Worm (Caenorhabditis elegans): ENCODE results near the gene gln-1.

The gln-1 gene

ce11 chrX:6088718-6089117, 30.7 kb downstream of the gln-1 start (continued):
- TF ChIP-seq set-16 (GFP tag; IDR thresholded peaks at IDR 0.05) (no peak), unc-130 (GFP tag; optimal IDR thresholded peaks at IDR 0.05) (no peak), lin-38 (GFP tag; IDR thresholded peaks at IDR 0.05) (peak; percentile 38), ces-1 (GFP tag; optimal IDR thresholded peaks at IDR 0.05) (no peak), vab-7 (GFP tag; IDR thresholded peaks at IDR 0.05) (0 out of 2 replicates have a peak, but pooled peaks have one; percentile 25), nhr-48 (tag; optimal IDR thresholded peaks at IDR 0.05) (peak; percentile 21), duxl-1 (tag; optimal IDR thresholded peaks at IDR 0.05; ENCODE audit: poor library complexity) (peak; percentile 71), T26A8.4 (GFP tag; IDR thresholded peaks at IDR 0.05) (0 out of 2 replicates have a peak, but pooled peaks have one; percentile 79), snpc-4 (tag; optimal IDR thresholded peaks at IDR 0.05) (no peak), lin-39 (tag; optimal IDR thresholded peaks at IDR 0.05) (no peak), zfp-3 (GFP tag; conservative IDR thresholded peaks at IDR 0.05) (peak; percentile 61; the same call in 1 of the 2 replicates), nhr-11 (tag; optimal IDR thresholded peaks at IDR 0.05) (no peak), lin-1 (GFP tag; IDR thresholded peaks at IDR 0.05) (0 out of 2 replicates have a peak, but pooled peaks have one; percentile 16)

ce11 chrX:6090779-6091178, 32.7 kb downstream of the gln-1 start:
- TF ChIP-seq fkh-10 (GFP tag; optimal IDR thresholded peaks at IDR 0.05) = no peak
- peak; percentile 95 for TF ChIP-seq aha-1 (tag)
- TF ChIP-seq daf-16 (GFP tag; optimal IDR thresholded peaks at IDR 0.05) = no peak
- peak; percentile 7 for TF ChIP-seq daf-16 (tag; optimal IDR thresholded peaks at IDR 0.05)

- peak; percentile 88 for TF ChIP-seq lin-38 (GFP tag; IDR thresholded peaks at IDR 0.05)
- TF ChIP-seq zip-11 (GFP tag; IDR thresholded peaks at IDR 0.05) = 0 out of 2 replicates have a peak, but pooled peaks have one; percentile 15
- peak; percentile 41 for TF ChIP-seq ceh-32 (tag; optimal IDR thresholded peaks at IDR 0.05; ENCODE audit: poor library complexity)
- peak; percentile 92 for TF ChIP-seq nhr-28 (tag; optimal IDR thresholded peaks at IDR 0.05)
- peak; percentile 27 for TF ChIP-seq zag-1 (tag; optimal IDR thresholded peaks at IDR 0.05)
- TF ChIP-seq F49E8.2 (tag; optimal IDR thresholded peaks at IDR 0.05; ENCODE audit: borderline replicate concordance) = no peak
- TF ChIP-seq F10B5.3 (tag; optimal IDR thresholded peaks at IDR 0.05) = peak; percentile 86
- peak; percentile 95 for TF ChIP-seq hlh-30 (tag; optimal IDR thresholded peaks at IDR 0.05; ENCODE audit: insufficient read depth)
- TF ChIP-seq ZK546.5 (tag; optimal IDR thresholded peaks at IDR 0.05) = no peak
- peak; percentile 96 for TF ChIP-seq ceh-20 (GFP tag; IDR thresholded peaks at IDR 0.05)
- no peak for TF ChIP-seq daf-12 (tag; optimal IDR thresholded peaks at IDR 0.05)
- peak; percentile 65 for TF ChIP-seq ztf-7 (tag; optimal IDR thresholded peaks at IDR 0.05)
- TF ChIP-seq F44E2.7 (GFP tag; IDR thresholded peaks at IDR 0.05) = 0 out of 2 replicates have a peak, but pooled peaks have one; percentile 42
- TF ChIP-seq lin-1 (GFP tag; IDR thresholded peaks at IDR 0.05) = peak; percentile 98
- TF ChIP-seq unc-62 (GFP tag; optimal IDR thresholded peaks at IDR 0.05 in 1 of 2) = peak; percentile 7 to 97
- TF ChIP-seq unc-62 (tag; optimal IDR thresholded peaks at IDR 0.05) = no peak
- peak; percentile 98 for TF ChIP-seq nhr-25 (tag; optimal IDR thresholded peaks at IDR 0.05; ENCODE audit: borderline replicate concordance, insufficient read depth)
- TF ChIP-seq Y48G9A.11 (GFP tag; IDR thresholded peaks at IDR 0.05) = peak; percentile 47; the same call in 1 of the 2 replicates
- peak; percentile 43 for TF ChIP-seq Y5F2A.4 (GFP tag; optimal IDR thresholded peaks at IDR 0.05)
- peak; percentile 90 for TF ChIP-seq T20F7.1 (GFP tag; optimal IDR thresholded peaks at IDR 0.05)
- TF ChIP-seq dmd-9 (GFP tag; IDR thresholded peaks at IDR 0.05) = peak; percentile 93
- TF ChIP-seq zfp-2 (tag; optimal IDR thresholded peaks at IDR 0.05) = peak; percentile 74
- peak; percentile 94 for TF ChIP-seq madf-9 (GFP tag; conservative IDR thresholded peaks at IDR 0.05)
- peak; percentile 70 for TF ChIP-seq mes-2 (tag; optimal IDR thresholded peaks at IDR 0.05; ENCODE audit: poor library complexity, severe bottlenecking)
- TF ChIP-seq T26A8.4 (GFP tag; IDR thresholded peaks at IDR 0.05) = peak; percentile 95
- peak; percentile 91 for TF ChIP-seq fkh-10 (GFP tag; optimal IDR thresholded peaks at IDR 0.05)
- peak; percentile 99 for TF ChIP-seq dmd-6 (GFP tag; IDR thresholded peaks at IDR 0.05)
- peak; percentile 95 for TF ChIP-seq D1046.2 (GFP tag; IDR thresholded peaks at IDR 0.05)
- peak; percentile 95 for TF ChIP-seq ctbp-1 (GFP tag; IDR thresholded peaks at IDR 0.05)
- TF ChIP-seq ceh-62 (tag; optimal IDR thresholded peaks at IDR 0.05) = no peak
- TF ChIP-seq hlh-11 (tag; optimal IDR thresholded peaks at IDR 0.05) = peak; percentile 99
- TF ChIP-seq madf-5 (GFP tag; IDR thresholded peaks at IDR 0.05) = 0 out of 4 replicates have a peak, but pooled peaks of 1 of the 2 experiments have one; percentile 28
- TF ChIP-seq egl-43 (GFP tag; IDR thresholded peaks at IDR 0.05) = peak; percentile 96
- TF ChIP-seq nhr-76 (tag; optimal IDR thresholded peaks at IDR 0.05) = no peak
- TF ChIP-seq unc-130 (GFP tag; optimal IDR thresholded peaks at IDR 0.05) = peak; percentile 6
These were observed 33.9 kb downstream of the gln-1 start, which contains the start of gene hsp-3 for ce11 chrX:6091967-6092366. TSS of gene hsp-3 (minus strand) at chrX:6092124.
